Fruit fly (Drosophila melanogaster): ENCODE results near the gene vrs.

vrs gene

DNA sequence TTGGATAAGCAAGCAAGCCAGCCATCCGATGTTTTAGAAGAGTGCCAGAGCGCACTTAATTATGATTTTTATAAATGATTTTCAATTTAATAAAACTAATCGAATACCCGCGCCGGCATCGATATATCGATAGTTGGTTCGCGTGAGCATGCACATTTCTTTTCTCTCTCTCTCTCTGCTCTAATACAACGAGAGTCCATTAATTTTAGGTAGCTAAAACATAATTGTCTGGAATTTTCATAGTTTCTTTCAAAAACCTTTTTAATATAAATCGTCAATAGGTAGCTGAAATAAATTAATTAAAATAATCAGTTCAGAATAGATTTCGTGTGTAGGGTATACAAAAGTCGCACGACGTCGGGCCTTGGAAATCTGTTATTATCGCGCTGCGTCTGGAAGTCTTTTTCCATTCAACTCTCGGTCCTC lies 1.4 kb downstream of the vrs start, which contains the start of gene CG18549 (continued):
- peak; percentile 100 for TF ChIP-seq HmgZ (tag; optimal IDR thresholded peaks at IDR 0.05)
- TF ChIP-seq CG13123 (GFP tag; optimal IDR thresholded peaks at IDR 0.05) = peak; percentile 99
- peak; percentile 100 for TF ChIP-seq gem (tag; optimal IDR thresholded peaks at IDR 0.05)
- TF ChIP-seq CG3995 (GFP tag; optimal IDR thresholded peaks at IDR 0.05) = peak; percentile 87
- peak; percentile 100 for TF ChIP-seq HLH3B (GFP tag; IDR thresholded peaks at IDR 0.05)
- TF ChIP-seq CG12659 (GFP tag; optimal IDR thresholded peaks at IDR 0.05) = peak; percentile 100
- TF ChIP-seq CG5953 (GFP tag; IDR thresholded peaks at IDR 0.05) = peak; percentile 100
- TF ChIP-seq YL-1 (GFP tag; optimal IDR thresholded peaks at IDR 0.05) = peak; percentile 100
- TF ChIP-seq al (GFP tag; IDR thresholded peaks at IDR 0.05) = peak; percentile 99
- peak; percentile 99 for TF ChIP-seq NC2β (GFP tag; optimal IDR thresholded peaks at IDR 0.05)
- TF ChIP-seq CG3838 (GFP tag; optimal IDR thresholded peaks at IDR 0.05) = peak; percentile 99
- peak; percentile 96 for TF ChIP-seq Bdp1 (GFP tag; optimal IDR thresholded peaks at IDR 0.05)
- peak; percentile 64; the same call in 1 of the 2 replicates for TF ChIP-seq nerfin-2 (GFP tag; IDR thresholded peaks at IDR 0.05; ENCODE audit: partially characterized antibody)
- TF ChIP-seq dysf (GFP tag; IDR thresholded peaks at IDR 0.05) = peak; percentile 100
- peak; percentile 99 for TF ChIP-seq pho (GFP tag; optimal IDR thresholded peaks at IDR 0.05)
- TF ChIP-seq ranshi (GFP tag; IDR thresholded peaks at IDR 0.05) = peak; percentile 100
- TF ChIP-seq Xbp1 (GFP tag; optimal IDR thresholded peaks at IDR 0.05) = peak; percentile 100
- TF ChIP-seq sd (tag; optimal IDR thresholded peaks at IDR 0.05) = peak; percentile 98
- TF ChIP-seq dati (GFP tag; IDR thresholded peaks at IDR 0.05) = peak; percentile 99
- peak; percentile 99 for TF ChIP-seq dimm (GFP tag; IDR thresholded peaks at IDR 0.05)
- peak; percentile 99 for TF ChIP-seq btn (GFP tag; optimal IDR thresholded peaks at IDR 0.05)
- peak; percentile 52 for TF ChIP-seq pzg (GFP tag; optimal IDR thresholded peaks at IDR 0.05)
- TF ChIP-seq yki (optimal IDR thresholded peaks at IDR 0.05) = no peak
- TF ChIP-seq Trl (optimal IDR thresholded peaks at IDR 0.05) = peak; percentile 46 to 53
- TF ChIP-seq Trl (GFP tag; optimal IDR thresholded peaks at IDR 0.05) = peak; percentile 99
- TF ChIP-seq Lpt (GFP tag; optimal IDR thresholded peaks at IDR 0.05) = no peak
- peak; percentile 99 for TF ChIP-seq CG12155 (GFP tag; optimal IDR thresholded peaks at IDR 0.05)
- peak; percentile 100 for TF ChIP-seq ems (GFP tag; optimal IDR thresholded peaks at IDR 0.05)
- TF ChIP-seq CG14965 (GFP tag; optimal IDR thresholded peaks at IDR 0.05; ENCODE audit: borderline replicate concordance) = peak; percentile 92
- TF ChIP-seq CG7928 (GFP tag; optimal IDR thresholded peaks at IDR 0.05) = peak; percentile 85
- peak; percentile 99 for TF ChIP-seq cas (GFP tag; IDR thresholded peaks at IDR 0.05)
- TF ChIP-seq CG4424 (GFP tag; optimal IDR thresholded peaks at IDR 0.05) = peak; percentile 100
- TF ChIP-seq gsb-n (tag; optimal IDR thresholded peaks at IDR 0.05) = peak; percentile 100
- peak; percentile 100 for TF ChIP-seq gcm (GFP tag; optimal IDR thresholded peaks at IDR 0.05)
- peak; percentile 97 for TF ChIP-seq MESR4 (GFP tag; optimal IDR thresholded peaks at IDR 0.05)
- no peak for TF ChIP-seq Dfd (GFP tag; optimal IDR thresholded peaks at IDR 0.05)
- TF ChIP-seq hbn (GFP tag; IDR thresholded peaks at IDR 0.05; ENCODE audit: partially characterized antibody) = peak; percentile 86
- TF ChIP-seq B-H2 (GFP tag; optimal IDR thresholded peaks at IDR 0.05) = peak; percentile 99
- peak; percentile 100 for TF ChIP-seq ase (GFP tag; IDR thresholded peaks at IDR 0.05)
- no peak for TF ChIP-seq Hr39 (optimal IDR thresholded peaks at IDR 0.05)
- TF ChIP-seq croc (GFP tag; conservative IDR thresholded peaks at IDR 0.05) = peak; percentile 100
- TF ChIP-seq nerfin-1 (tag; optimal IDR thresholded peaks at IDR 0.05) = peak; percentile 100
- peak; percentile 100 for TF ChIP-seq seq (GFP tag; IDR thresholded peaks at IDR 0.05)
- peak; percentile 97 for TF ChIP-seq D19B (GFP tag; optimal IDR thresholded peaks at IDR 0.05)
- TF ChIP-seq pita (GFP tag; optimal IDR thresholded peaks at IDR 0.05) = no peak
- TF ChIP-seq amos (GFP tag; IDR thresholded peaks at IDR 0.05; ENCODE audit: partially characterized antibody) = peak; percentile 85
- TF ChIP-seq CG31388 (GFP tag; optimal IDR thresholded peaks at IDR 0.05) = peak; percentile 99
- TF ChIP-seq odd (GFP tag; optimal IDR thresholded peaks at IDR 0.05) = peak; percentile 100
- peak; percentile 100 for TF ChIP-seq CG30403 (GFP tag; optimal IDR thresholded peaks at IDR 0.05)
- TF ChIP-seq repo (GFP tag; optimal IDR thresholded peaks at IDR 0.05) = peak; percentile 98
- TF ChIP-seq CG1233 (GFP tag; optimal IDR thresholded peaks at IDR 0.05) = peak; percentile 100
- TF ChIP-seq eve (GFP tag; optimal IDR thresholded peaks at IDR 0.05) = no peak
- TF ChIP-seq Lim3 (GFP tag; IDR thresholded peaks at IDR 0.05) = peak; percentile 99
